Worm (Caenorhabditis elegans) whole organism, early embryonic: ENCODE data around the gene B0001.4.

Experiments
- B0310.2 ChIP-seq: sonication (generic microtip); optimal IDR thresholded peaks from 2 replicates; lab custom pipeline; 2016; ENCODE audit warnings: mild to moderate bottlenecking, missing genetic modification characterization, missing compliant biosample characterization
- F13C5.2 ChIP-seq: sonication (generic microtip); optimal IDR thresholded peaks from 2 replicates; lab custom pipeline; 2017; ENCODE audit warnings: mild to moderate bottlenecking, missing genetic modification characterization, inconsistent platforms, missing compliant biosample characterization
- ama-1 ChIP-seq: fragments of 150-350 bp; optimal IDR thresholded peaks from 2 replicates; lab custom pipeline; 2014
- ceh-13 ChIP-seq: fragments of 200-800 bp; sonication (Bioruptor generic); optimal IDR thresholded peaks from 2 replicates; lab custom pipeline; 2018; ENCODE audit warnings: mild to moderate bottlenecking, missing genetic modification characterization, missing compliant biosample characterization
- ceh-36 ChIP-seq: sonication (generic microtip); optimal IDR thresholded peaks from 2 replicates; lab custom pipeline; 2016; ENCODE audit warnings: missing genetic modification characterization, inconsistent platforms, missing compliant biosample characterization
- ets-7 ChIP-seq: sonication (generic microtip); optimal IDR thresholded peaks from 2 replicates; lab custom pipeline; 2016; ENCODE audit warnings: missing genotype, missing genetic modification characterization, missing compliant biosample characterization
- flt-1 ChIP-seq: fragments of 200-800 bp; sonication (Bioruptor generic); IDR thresholded peaks from 2 replicates; pipeline ENCODE4 v1.3.6; 2022; ENCODE audit warnings: missing genetic modification characterization, missing compliant biosample characterization
- hmg-4 ChIP-seq: fragments of 200-800 bp; sonication (Bioruptor generic); optimal IDR thresholded peaks from 2 replicates; lab custom pipeline; 2018; ENCODE audit warnings: mild to moderate bottlenecking, missing genetic modification characterization, missing compliant biosample characterization
- hnd-1 ChIP-seq: sonication (generic microtip); optimal IDR thresholded peaks from 2 replicates; lab custom pipeline; 2016; ENCODE audit warnings: missing genetic modification characterization, missing compliant biosample characterization
- pes-1 ChIP-seq: fragments of 200-800 bp; sonication (Bioruptor generic); IDR thresholded peaks from 2 replicates; pipeline ENCODE4 v1.3.6; 2022; ENCODE audit warnings: missing genetic modification reagents, missing genetic modification characterization, missing compliant biosample characterization
- scrt-1 ChIP-seq: fragments of 200-800 bp; sonication (Bioruptor generic); IDR thresholded peaks from 2 replicates; pipeline ENCODE4 v1.3.6; 2022; ENCODE audit warnings: missing genetic modification characterization, missing compliant biosample characterization
- sea-1 ChIP-seq: fragments of 200-800 bp; sonication (Bioruptor generic); conservative IDR thresholded peaks from 2 replicates; pipeline ENCODE4 v1.3.6; 2022; ENCODE audit warnings: missing genetic modification characterization, missing compliant biosample characterization
- tbx-11 ChIP-seq: fragments of 200-800 bp; sonication (Bioruptor generic); IDR thresholded peaks from 2 replicates; pipeline ENCODE4 v1.3.6; 2022; ENCODE audit warnings: missing genetic modification characterization, missing compliant biosample characterization
- tbx-37 ChIP-seq: fragments of 200-800 bp; sonication (Bioruptor generic); conservative IDR thresholded peaks from 2 replicates; pipeline ENCODE4 v1.3.6; 2022; ENCODE audit warnings: missing genetic modification reagents, missing genetic modification characterization, missing compliant biosample characterization

DNA sequence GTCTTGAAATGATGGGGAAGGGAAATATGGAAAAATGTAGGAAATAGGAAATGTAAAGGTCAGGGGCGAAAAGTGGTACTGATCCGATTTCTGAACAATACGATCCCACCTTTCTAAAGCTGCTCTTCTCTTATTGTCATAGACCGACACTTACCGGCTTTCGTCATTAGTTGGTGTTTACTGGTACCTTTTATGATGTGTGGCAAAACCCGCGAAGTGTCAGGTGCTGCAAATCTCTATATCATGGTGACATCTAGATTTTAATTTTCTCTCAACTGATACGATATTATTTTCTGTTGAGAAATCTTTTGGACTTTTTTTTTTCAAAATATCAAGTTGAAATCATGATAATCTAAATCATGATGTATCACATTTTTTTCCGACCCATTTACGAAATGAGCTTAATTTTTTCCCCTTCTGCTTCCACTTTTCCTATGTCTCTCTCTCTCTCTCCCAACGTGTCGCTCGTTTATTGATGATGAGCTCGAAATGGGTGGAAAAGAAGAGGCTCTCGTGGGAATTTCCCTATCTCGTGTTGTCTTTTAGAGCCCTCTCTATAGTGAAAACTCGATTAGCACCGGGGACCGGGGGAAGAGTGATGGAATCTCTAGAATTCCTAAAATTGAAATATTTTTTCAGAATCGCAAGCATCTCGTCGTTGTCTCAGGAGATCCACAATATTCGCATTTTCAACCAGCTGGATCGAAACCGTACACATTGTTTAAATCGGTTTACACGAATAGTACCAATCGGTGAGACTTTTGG is 6.5 kb downstream of the B0001.4 start:
- TF ChIP-seq ets-7 (tag; lab: Kevin White, UChicago), result no peak
- TF ChIP-seq B0310.2 (tag; lab: Kevin White, UChicago), result no peak
- TF ChIP-seq pes-1 (GFP tag; lab: Robert Waterston, UW), result no peak
- no peak for TF ChIP-seq hnd-1
- TF ChIP-seq ama-1 (lab: Kevin White, UChicago), result no peak
- no peak for TF ChIP-seq flt-1 (GFP tag; lab: Robert Waterston, UW)
- no peak for TF ChIP-seq ceh-36 (tag; lab: Kevin White, UChicago)
- no peak for TF ChIP-seq sea-1
- no peak for TF ChIP-seq F13C5.2 (tag; lab: Kevin White, UChicago)
- no peak for TF ChIP-seq scrt-1 (GFP tag; lab: Robert Waterston, UW)
- TF ChIP-seq hmg-4 (GFP tag; lab: Kevin White, UChicago), result no peak
- TF ChIP-seq ceh-13 (GFP tag; lab: Kevin White, UChicago), result no peak
- no peak for TF ChIP-seq tbx-11
- TF ChIP-seq tbx-37 (GFP tag; lab: Robert Waterston, UW), result no peak
